Worm (Caenorhabditis elegans) whole organism, L4 larva: Measurements from ENCODE around the gene R10D12.1.
A peak's percentile ranks its signal among the peaks of the same experiment; 100 is the strongest.

ENCODE experiments used
- F10B5.3 ChIP-seq: sonication (generic microtip); optimal IDR thresholded peaks from 2 replicates; lab custom pipeline; 2016; ENCODE audit warnings: mild to moderate bottlenecking, missing genetic modification characterization, missing compliant biosample characterization
- F26F4.8 ChIP-seq: fragments of 200-800 bp; sonication (Bioruptor generic); conservative IDR thresholded peaks from 2 replicates; pipeline ENCODE4 v1.3.6; 2022; ENCODE audit warnings: missing genetic modification characterization, missing compliant biosample characterization
- T26A8.4 ChIP-seq: fragments of 200-800 bp; sonication (Bioruptor generic); IDR thresholded peaks from 2 replicates; pipeline ENCODE4 v1.3.6; 2022; ENCODE audit warnings: missing genetic modification characterization, missing compliant biosample characterization
- Y105C5A.15 ChIP-seq: fragments of 200-800 bp; sonication (Bioruptor generic); IDR thresholded peaks from 2 replicates; pipeline ENCODE4 v1.3.6; 2022; ENCODE audit warnings: missing genetic modification characterization, missing compliant biosample characterization
- Y5F2A.4 ChIP-seq: fragments of 200-800 bp; sonication (Bioruptor generic); optimal IDR thresholded peaks from 2 replicates; lab custom pipeline; 2018; ENCODE audit warnings: mild to moderate bottlenecking, missing genetic modification characterization, missing compliant biosample characterization
- Y75B8A.6 ChIP-seq: fragments of 200-800 bp; sonication (Bioruptor generic); IDR thresholded peaks from 2 replicates; pipeline ENCODE4 v1.3.6; 2022; ENCODE audit warnings: missing genetic modification reagents, missing genetic modification characterization, missing compliant biosample characterization
- aha-1 ChIP-seq: fragments of 150-350 bp; peaks from one replicate; lab custom pipeline; 2014; ENCODE audit warnings: missing biosample characterization, missing genetic modification characterization
- arid-1 ChIP-seq: fragments of 200-800 bp; sonication (Bioruptor generic); conservative IDR thresholded peaks from 2 replicates; pipeline ENCODE4 v1.3.6; 2022; ENCODE audit warnings: missing genetic modification reagents, missing genetic modification characterization, missing compliant biosample characterization
- ceh-20 ChIP-seq: fragments of 200-800 bp; sonication (Bioruptor generic); IDR thresholded peaks from 2 replicates; pipeline ENCODE4 v1.3.6; 2022; ENCODE audit warnings: missing genetic modification reagents, missing genetic modification characterization, missing compliant biosample characterization
- ceh-28 ChIP-seq: fragments of 150-350 bp; optimal IDR thresholded peaks from 2 replicates; lab custom pipeline; 2014; ENCODE audit warnings: missing biosample characterization, missing genetic modification reagents, missing genetic modification characterization
- cey-2 ChIP-seq: sonication (generic microtip); optimal IDR thresholded peaks from 3 replicates; lab custom pipeline; 2017; ENCODE audit warnings: missing genetic modification characterization, mild to moderate bottlenecking, missing compliant biosample characterization, antibody characterized with exemption, borderline replicate concordance; ENCODE audit not compliant: insufficient read depth
- daf-19 ChIP-seq: fragments of 200-800 bp; sonication (Bioruptor generic); conservative IDR thresholded peaks from 2 replicates; pipeline ENCODE4 v1.3.6; 2022; ENCODE audit warnings: missing genetic modification characterization, missing compliant biosample characterization
- daf-8 ChIP-seq: fragments of 200-800 bp; sonication (Bioruptor generic); IDR thresholded peaks from 2 replicates; pipeline ENCODE4 v1.3.6; 2022; ENCODE audit warnings: missing genetic modification characterization, missing compliant biosample characterization
- dmd-8 ChIP-seq: fragments of 200-800 bp; sonication (Bioruptor generic); IDR thresholded peaks from 2 replicates; pipeline ENCODE4 v1.3.6; 2022; ENCODE audit warnings: missing genetic modification characterization, missing compliant biosample characterization
- dmd-9 ChIP-seq: fragments of 200-800 bp; sonication (Bioruptor generic); IDR thresholded peaks from 2 replicates; pipeline ENCODE4 v1.3.6; 2022; ENCODE audit warnings: missing genetic modification reagents, missing genetic modification characterization, missing compliant biosample characterization
- dpl-1 ChIP-seq: fragments of 150-350 bp; optimal IDR thresholded peaks from 2 replicates; lab custom pipeline; 2014; ENCODE audit warnings: missing biosample characterization, missing genetic modification reagents, missing genetic modification characterization
- dve-1 ChIP-seq: sonication (generic microtip); optimal IDR thresholded peaks from 2 replicates; lab custom pipeline; 2017; ENCODE audit warnings: antibody characterized with exemption, mild to moderate bottlenecking, missing genetic modification characterization, missing compliant biosample characterization; ENCODE audit not compliant: insufficient read depth
- egl-27 ChIP-seq: sonication (generic microtip); optimal IDR thresholded peaks from 3 replicates; lab custom pipeline; 2017; ENCODE audit warnings: missing biosample characterization, missing genetic modification reagents, missing genetic modification characterization
- gei-8 ChIP-seq: fragments of 200-800 bp; sonication (Bioruptor generic); optimal IDR thresholded peaks from 2 replicates; lab custom pipeline; 2018; ENCODE audit warnings: mild to moderate bottlenecking, missing genetic modification characterization, missing compliant biosample characterization
- hlh-11 ChIP-seq: fragments of 200-800 bp; sonication (Bioruptor generic); optimal IDR thresholded peaks from 2 replicates; lab custom pipeline; 2018; ENCODE audit warnings: mild to moderate bottlenecking, missing genetic modification characterization, missing compliant biosample characterization
- hlh-30 ChIP-seq: sonication (generic microtip); optimal IDR thresholded peaks from 2 replicates; lab custom pipeline; 2017; ENCODE audit warnings: antibody characterized with exemption, mild to moderate bottlenecking, missing genetic modification characterization, missing compliant biosample characterization; ENCODE audit not compliant: insufficient read depth
- hmg-1.1 ChIP-seq: fragments of 200-800 bp; sonication (Bioruptor generic); IDR thresholded peaks from 2 replicates; pipeline ENCODE4 v1.3.6; 2022; ENCODE audit warnings: missing genetic modification reagents, missing genetic modification characterization, missing compliant biosample characterization
- lin-1 ChIP-seq: fragments of 200-800 bp; sonication (Bioruptor generic); IDR thresholded peaks from 2 replicates; pipeline ENCODE4 v1.3.6; 2022; ENCODE audit warnings: missing genetic modification reagents, missing genetic modification characterization, missing compliant biosample characterization
- lin-15B ChIP-seq: fragments of 150-350 bp; sonication (generic microtip); optimal IDR thresholded peaks from 3 replicates; lab custom pipeline; 2014; ENCODE audit warnings: missing biosample characterization, missing genetic modification characterization
- lin-29 ChIP-seq: fragments of 200-800 bp; sonication (Bioruptor generic); IDR thresholded peaks from 2 replicates; pipeline ENCODE4 v1.3.6; 2022; ENCODE audit warnings: missing genetic modification reagents, missing genetic modification characterization, missing compliant biosample characterization
- lin-38 ChIP-seq: fragments of 200-800 bp; sonication (Bioruptor generic); IDR thresholded peaks from 2 replicates; pipeline ENCODE4 v1.3.6; 2022; ENCODE audit warnings: missing genetic modification reagents, missing genetic modification characterization, missing compliant biosample characterization
- lin-39 ChIP-seq: fragments of 150-350 bp; optimal IDR thresholded peaks from 2 replicates; lab custom pipeline; 2014; ENCODE audit warnings: missing biosample characterization, missing genetic modification reagents, missing genetic modification characterization
- lsy-2 ChIP-seq, 2 experiments: fragments of 150-350 bp in 1 of 2; sonication (generic microtip) in 1 of 2; optimal IDR thresholded peaks; 2 replicates each; lab custom pipeline; 2014 to 2017; ENCODE audit warnings: missing biosample characterization in 2 of 2, missing genetic modification characterization in 2 of 2
- madf-5 ChIP-seq, 2 experiments: fragments of 200-800 bp; sonication (Bioruptor generic); IDR thresholded peaks; 2 replicates each; pipeline ENCODE4 v1.3.6; 2022; ENCODE audit warnings: missing compliant biosample characterization in 2 of 2, missing genetic modification characterization in 2 of 2
- madf-9 ChIP-seq: fragments of 200-800 bp; sonication (Bioruptor generic); conservative IDR thresholded peaks from 2 replicates; pipeline ENCODE4 v1.3.6; 2022; ENCODE audit warnings: missing genetic modification reagents, missing genetic modification characterization, missing compliant biosample characterization
- mdl-1 ChIP-seq, 2 experiments: fragments of 150-350 bp in 1 of 2; sonication (generic microtip) in 1 of 2; optimal IDR thresholded peaks; 2 replicates each; lab custom pipeline; 2014 to 2017; ENCODE audit warnings: missing biosample characterization in 2 of 2, missing genetic modification characterization in 2 of 2
- mxl-3 ChIP-seq: fragments of 200-800 bp; sonication (Bioruptor generic); optimal IDR thresholded peaks from 2 replicates; lab custom pipeline; 2018; ENCODE audit warnings: mild to moderate bottlenecking, missing genetic modification characterization, missing compliant biosample characterization
- nhr-102 ChIP-seq: sonication (generic microtip); optimal IDR thresholded peaks from 2 replicates; lab custom pipeline; 2016; ENCODE audit warnings: mild to moderate bottlenecking, missing genetic modification characterization, moderate library complexity, missing compliant biosample characterization
- nhr-237 ChIP-seq: sonication (generic microtip); optimal IDR thresholded peaks from 2 replicates; lab custom pipeline; 2017; ENCODE audit warnings: missing biosample characterization, missing genetic modification characterization
- nhr-41 ChIP-seq: fragments of 200-800 bp; sonication (Bioruptor generic); IDR thresholded peaks from 2 replicates; pipeline ENCODE4 v1.3.6; 2022; ENCODE audit warnings: missing genetic modification reagents, missing genetic modification characterization, missing compliant biosample characterization
- nhr-6 ChIP-seq: fragments of 150-350 bp; optimal IDR thresholded peaks from 2 replicates; lab custom pipeline; 2014; ENCODE audit warnings: missing biosample characterization, missing genetic modification characterization
- pha-4 ChIP-seq, 2 experiments: fragments of 150-350 bp in 1 of 2; fragments of 200-800 bp in 1 of 2; sonication (Bioruptor generic) in 1 of 2; IDR thresholded peaks in 1 of 2; optimal IDR thresholded peaks in 1 of 2; 2 replicates each; pipeline versions ENCODE4 v1.3.6 to Lab custom; 2014 to 2022; ENCODE audit warnings: missing genetic modification characterization in 2 of 2, missing genetic modification reagents in 2 of 2, missing biosample characterization in 1 of 2, missing compliant biosample characterization in 1 of 2
- rbr-2 ChIP-seq: sonication (generic microtip); optimal IDR thresholded peaks from 2 replicates; lab custom pipeline; 2016; ENCODE audit warnings: missing genotype, missing genetic modification characterization, missing compliant biosample characterization
- sdz-12 ChIP-seq: fragments of 200-800 bp; sonication (Bioruptor generic); optimal IDR thresholded peaks from 2 replicates; lab custom pipeline; 2018; ENCODE audit warnings: mild to moderate bottlenecking, missing genetic modification characterization, missing compliant biosample characterization
- set-16 ChIP-seq: fragments of 200-800 bp; sonication (Bioruptor generic); IDR thresholded peaks from 2 replicates; pipeline ENCODE4 v1.3.6; 2022; ENCODE audit warnings: missing genetic modification reagents, missing genetic modification characterization, missing compliant biosample characterization
- spr-1 ChIP-seq: sonication (generic microtip); optimal IDR thresholded peaks from 2 replicates; lab custom pipeline; 2016; ENCODE audit warnings: mild to moderate bottlenecking, missing genetic modification characterization, missing compliant biosample characterization
- unc-130 ChIP-seq: sonication (generic microtip); optimal IDR thresholded peaks from 2 replicates; lab custom pipeline; 2016; ENCODE audit warnings: missing genetic modification reagents, missing genetic modification characterization, missing compliant biosample characterization
- unc-39 ChIP-seq: sonication (generic microtip); optimal IDR thresholded peaks from 2 replicates; lab custom pipeline; 2017; ENCODE audit warnings: missing biosample characterization, missing genetic modification characterization
- vab-7 ChIP-seq: fragments of 200-800 bp; sonication (Bioruptor generic); IDR thresholded peaks from 2 replicates; pipeline ENCODE4 v1.3.6; 2022; ENCODE audit warnings: missing genetic modification reagents, missing genetic modification characterization, missing compliant biosample characterization
- zag-1 ChIP-seq: fragments of 150-350 bp; optimal IDR thresholded peaks from 2 replicates; lab custom pipeline; 2014; ENCODE audit warnings: missing biosample characterization, missing genetic modification characterization
- zfp-3 ChIP-seq: fragments of 200-800 bp; sonication (Bioruptor generic); conservative IDR thresholded peaks from 2 replicates; pipeline ENCODE4 v1.3.6; 2022; ENCODE audit warnings: missing genetic modification reagents, missing genetic modification characterization, missing compliant biosample characterization
- zip-2 ChIP-seq: fragments of 150-350 bp; optimal IDR thresholded peaks from 2 replicates; lab custom pipeline; 2014; ENCODE audit warnings: missing biosample characterization, missing genetic modification characterization
- ztf-11 ChIP-seq: fragments of 150-350 bp; optimal IDR thresholded peaks from 2 replicates; lab custom pipeline; 2014; ENCODE audit warnings: missing biosample characterization, missing genetic modification characterization

Gene R10D12.1

ce11 chrV:13961927-13962419, 27.5 kb upstream of the R10D12.1 start, which contains the start of the genes algn-13 and R10D12.13 (continued):
- TF ChIP-seq dpl-1 (GFP tag; lab: Kevin White, UChicago) (peak; percentile 70), set-16 (GFP tag; lab: Robert Waterston, UW) (no peak), nhr-237 (tag; lab: Kevin White, UChicago) (no peak), rbr-2 (tag; lab: Kevin White, UChicago) (peak; percentile 32), sdz-12 (GFP tag; lab: Kevin White, UChicago) (no peak), zip-2 (tag; lab: Kevin White, UChicago) (no peak), lin-15B (tag; lab: Kevin White, UChicago) (no peak), gei-8 (GFP tag; lab: Kevin White, UChicago) (no peak), Y75B8A.6 (GFP tag; lab: Robert Waterston, UW) (no peak), zag-1 (no peak), hlh-11 (tag; lab: Kevin White, UChicago) (peak; percentile 55), pha-4 (GFP tag; IDR thresholded peaks at IDR 0.05; lab: Robert Waterston, UW) (peak; percentile 73; the same call in 1 of the 2 replicates), pha-4 (tag; optimal IDR thresholded peaks at IDR 0.05; lab: Kevin White, UChicago) (no peak), egl-27 (tag; lab: Kevin White, UChicago) (no peak), ceh-28 (tag; lab: Kevin White, UChicago) (no peak), nhr-41 (no peak), arid-1 (GFP tag; lab: Robert Waterston, UW) (peak; percentile 56; the same call in 1 of the 2 replicates), lin-29 (GFP tag; lab: Robert Waterston, UW) (no peak), vab-7 (no peak), aha-1 (peak; percentile 81), T26A8.4 (peak; percentile 58; the same call in 1 of the 2 replicates), cey-2 (tag; lab: Kevin White, UChicago) (no peak), ceh-20 (GFP tag; lab: Robert Waterston, UW) (no peak), dve-1 (tag; lab: Kevin White, UChicago) (peak; percentile 61), mxl-3 (no peak), unc-39 (tag; lab: Kevin White, UChicago) (no peak), zfp-3 (GFP tag; lab: Robert Waterston, UW) (no peak), ztf-11 (no peak), unc-130 (GFP tag; lab: Kevin White, UChicago) (peak; percentile 72), Y105C5A.15 (no peak), nhr-102 (peak; percentile 19), dmd-8 (GFP tag; lab: Robert Waterston, UW) (no peak), madf-9 (no peak)
- TF ChIP-seq, all 104 proteins: peak for 25

ce11 chrV:13960916-13961315, 26.5 kb upstream of the R10D12.1 start, which contains the start of gene srh-24:
Gene srh-24 (minus strand): TSS chrV:13961016.
- TF ChIP-seq aha-1, result no peak
- TF ChIP-seq F10B5.3, result no peak
- no peak for TF ChIP-seq mdl-1 (tag; optimal IDR thresholded peaks at IDR 0.05; lab: Kevin White, UChicago)
- TF ChIP-seq Y5F2A.4, result no peak
- no peak for TF ChIP-seq madf-5 (GFP tag; IDR thresholded peaks at IDR 0.05; lab: Robert Waterston, UW)
- no peak for TF ChIP-seq egl-27 (tag; lab: Kevin White, UChicago)
- no peak for TF ChIP-seq dmd-9

ce11 chrV:13958247-13958646, 23.8 kb upstream of the R10D12.1 start, which contains the start of gene R10D12.10:
Gene R10D12.10 (minus strand): TSS chrV:13958347.
- TF ChIP-seq hmg-1.1 (GFP tag; lab: Robert Waterston, UW), result no peak
- TF ChIP-seq hlh-11 (tag; lab: Kevin White, UChicago), result no peak
- TF ChIP-seq nhr-6, result no peak
- no peak for TF ChIP-seq lsy-2 (tag; optimal IDR thresholded peaks at IDR 0.05; lab: Kevin White, UChicago)
- no peak for TF ChIP-seq spr-1
- no peak for TF ChIP-seq F26F4.8 (GFP tag; lab: Robert Waterston, UW)
- no peak for TF ChIP-seq lin-15B (tag; lab: Kevin White, UChicago)
- no peak for TF ChIP-seq zag-1
- TF ChIP-seq F10B5.3, result no peak
- TF ChIP-seq lin-1, result no peak
- no peak for TF ChIP-seq nhr-237 (tag; lab: Kevin White, UChicago)
- no peak for TF ChIP-seq lin-38 (GFP tag; lab: Robert Waterston, UW)
- TF ChIP-seq lin-39 (tag; lab: Kevin White, UChicago), result no peak
- no peak for TF ChIP-seq hlh-30
- TF ChIP-seq daf-19, result no peak
- TF ChIP-seq daf-8 (GFP tag; lab: Robert Waterston, UW), result no peak
- TF ChIP-seq arid-1 (GFP tag; lab: Robert Waterston, UW), result no peak
- TF ChIP-seq Y105C5A.15, result no peak
